Worm (Caenorhabditis elegans) whole organism, L4 larva: Measurements from ENCODE around the gene skr-21.

Experiments used
- Y48G9A.11 ChIP-seq: fragments of 200-800 bp; sonication (Bioruptor generic); IDR thresholded peaks from 2 replicates; pipeline ENCODE4 v1.3.6; 2022; ENCODE audit warnings: missing genetic modification reagents, missing genetic modification characterization, missing compliant biosample characterization
- ceh-20 ChIP-seq: fragments of 200-800 bp; sonication (Bioruptor generic); IDR thresholded peaks from 2 replicates; pipeline ENCODE4 v1.3.6; 2022; ENCODE audit warnings: missing genetic modification reagents, missing genetic modification characterization, missing compliant biosample characterization
- lin-15B ChIP-seq: fragments of 150-350 bp; sonication (generic microtip); optimal IDR thresholded peaks from 3 replicates; lab custom pipeline; 2014; ENCODE audit warnings: missing biosample characterization, missing genetic modification characterization
- nhr-25 ChIP-seq: sonication (generic microtip); optimal IDR thresholded peaks from 2 replicates; lab custom pipeline; 2017; ENCODE audit warnings: missing genetic modification characterization, mild to moderate bottlenecking, missing compliant biosample characterization, antibody characterized with exemption, moderate library complexity, borderline replicate concordance; ENCODE audit not compliant: insufficient read depth
- snpc-4 ChIP-seq: fragments of 150-350 bp; optimal IDR thresholded peaks from 2 replicates; lab custom pipeline; 2014; ENCODE audit warnings: missing biosample characterization, missing genetic modification characterization
- unc-39 ChIP-seq: sonication (generic microtip); optimal IDR thresholded peaks from 2 replicates; lab custom pipeline; 2017; ENCODE audit warnings: missing biosample characterization, missing genetic modification characterization
- zag-1 ChIP-seq: fragments of 150-350 bp; optimal IDR thresholded peaks from 2 replicates; lab custom pipeline; 2014; ENCODE audit warnings: missing biosample characterization, missing genetic modification characterization

ce11 chrX:13242231-13242630 lies 15.8 kb upstream of the skr-21 start, which contains the start of gene K08H2.5:
- TF ChIP-seq Y48G9A.11: no peak
- no peak for TF ChIP-seq unc-39 (tag; lab: Kevin White, UChicago)
- no peak for TF ChIP-seq zag-1 (tag; lab: Kevin White, UChicago)
- no peak for TF ChIP-seq ceh-20 (GFP tag; lab: Robert Waterston, UW)
- TF ChIP-seq nhr-25 (tag; lab: Kevin White, UChicago): no peak
- no peak for TF ChIP-seq lin-15B (tag; lab: Kevin White, UChicago)
- no peak for TF ChIP-seq snpc-4 (tag; lab: Kevin White, UChicago)
